Fruit fly (Drosophila melanogaster): ENCODE data around the gene ntc.

ntc gene

dm6 chr3L:3771406-3771935 lies 34.8 kb downstream of the ntc start (continued):
- TF ChIP-seq CG12299 (tag; optimal IDR thresholded peaks at IDR 0.05) (peak; percentile 75), Dip3 (GFP tag; optimal IDR thresholded peaks at IDR 0.05) (peak; percentile 2), Kr (GFP tag; optimal IDR thresholded peaks at IDR 0.05) (no peak), Fer2 (tag; optimal IDR thresholded peaks at IDR 0.05) (peak; percentile 58), CG17328 (GFP tag; IDR thresholded peaks at IDR 0.05) (peak; percentile 43; the same call in 1 of the 2 replicates), Poxn (GFP tag; IDR thresholded peaks at IDR 0.05) (peak; percentile 36; the same call in 1 of the 2 replicates), Ssrp (tag; optimal IDR thresholded peaks at IDR 0.05) (peak; percentile 53), wor (GFP tag; IDR thresholded peaks at IDR 0.05) (peak; percentile 56), Oaz (GFP tag; IDR thresholded peaks at IDR 0.05) (peak; percentile 49), CG14441 (GFP tag; IDR thresholded peaks at IDR 0.05) (peak; percentile 79), lola (GFP tag; optimal IDR thresholded peaks at IDR 0.05) (peak in 1 of 3 experiments; percentile 4), CG18011 (GFP tag; optimal IDR thresholded peaks at IDR 0.05) (peak; percentile 1), Asciz (GFP tag; optimal IDR thresholded peaks at IDR 0.05) (peak; percentile 35), Sin3A (optimal IDR thresholded peaks at IDR 0.05) (no peak), CG17359 (tag; optimal IDR thresholded peaks at IDR 0.05) (peak; percentile 75), sc (optimal IDR thresholded peaks at IDR 0.05) (no peak), sc (GFP tag; optimal IDR thresholded peaks at IDR 0.05) (no peak), CG2889 (GFP tag; IDR thresholded peaks at IDR 0.05) (peak; percentile 41; the same call in 1 of the 3 replicates), CG31365 (tag; optimal IDR thresholded peaks at IDR 0.05) (no peak), sug (tag; optimal IDR thresholded peaks at IDR 0.05) (peak; percentile 84), CG7963 (GFP tag; IDR thresholded peaks at IDR 0.05; ENCODE audit: partially characterized antibody) (no peak), CG8388 (GFP tag; optimal IDR thresholded peaks at IDR 0.05) (peak; percentile 61), gcm (GFP tag; optimal IDR thresholded peaks at IDR 0.05) (peak; percentile 62), Doc2 (GFP tag; IDR thresholded peaks at IDR 0.05) (peak; percentile 24; the same call in 1 of the 2 replicates), CG15011 (GFP tag; optimal IDR thresholded peaks at IDR 0.05) (peak; percentile 54), CG8290 (GFP tag; optimal IDR thresholded peaks at IDR 0.05) (no peak), CG8290 (tag; optimal IDR thresholded peaks at IDR 0.05) (no peak), Mes4 (GFP tag; optimal IDR thresholded peaks at IDR 0.05) (no peak), Vsx1 (GFP tag; optimal IDR thresholded peaks at IDR 0.05) (peak; percentile 42), crc (GFP tag; optimal IDR thresholded peaks at IDR 0.05) (no peak), CG11247 (GFP tag; IDR thresholded peaks at IDR 0.05) (peak; percentile 74), CG12659 (GFP tag; optimal IDR thresholded peaks at IDR 0.05) (peak; percentile 88), CG1832 (GFP tag; optimal IDR thresholded peaks at IDR 0.05) (no peak), Sox100B (GFP tag; optimal IDR thresholded peaks at IDR 0.05) (peak; percentile 53), CG10321 (GFP tag; IDR thresholded peaks at IDR 0.05) (0 out of 2 replicates have a peak, but pooled peaks have one; percentile 39), aop (GFP tag; IDR thresholded peaks at IDR 0.05) (no peak), ems (GFP tag; optimal IDR thresholded peaks at IDR 0.05) (peak; percentile 36), CG2875 (GFP tag; optimal IDR thresholded peaks at IDR 0.05) (peak; percentile 22), lbe (GFP tag; optimal IDR thresholded peaks at IDR 0.05) (peak; percentile 25), CG10565 (GFP tag; optimal IDR thresholded peaks at IDR 0.05) (no peak), Hmr (GFP tag; optimal IDR thresholded peaks at IDR 0.05) (peak; percentile 86), CG13123 (GFP tag; optimal IDR thresholded peaks at IDR 0.05) (peak; percentile 45), CG4328 (GFP tag; optimal IDR thresholded peaks at IDR 0.05) (no peak), HLH3B (GFP tag; IDR thresholded peaks at IDR 0.05) (peak; percentile 81), CG1602 (GFP tag; optimal IDR thresholded peaks at IDR 0.05) (peak; percentile 5), CG10267 (tag; optimal IDR thresholded peaks at IDR 0.05) (peak; percentile 52), vvl (GFP tag; IDR thresholded peaks at IDR 0.05) (peak; percentile 91), CG9932 (GFP tag; IDR thresholded peaks at IDR 0.05) (peak; percentile 89), Ets97D (GFP tag; optimal IDR thresholded peaks at IDR 0.05) (no peak), CG6683 (GFP tag; optimal IDR thresholded peaks at IDR 0.05) (peak; percentile 30), CG4707 (GFP tag; optimal IDR thresholded peaks at IDR 0.05) (peak; percentile 38)
